Worm (Caenorhabditis elegans): ENCODE data around the gene C30B5.2.

DNA sequence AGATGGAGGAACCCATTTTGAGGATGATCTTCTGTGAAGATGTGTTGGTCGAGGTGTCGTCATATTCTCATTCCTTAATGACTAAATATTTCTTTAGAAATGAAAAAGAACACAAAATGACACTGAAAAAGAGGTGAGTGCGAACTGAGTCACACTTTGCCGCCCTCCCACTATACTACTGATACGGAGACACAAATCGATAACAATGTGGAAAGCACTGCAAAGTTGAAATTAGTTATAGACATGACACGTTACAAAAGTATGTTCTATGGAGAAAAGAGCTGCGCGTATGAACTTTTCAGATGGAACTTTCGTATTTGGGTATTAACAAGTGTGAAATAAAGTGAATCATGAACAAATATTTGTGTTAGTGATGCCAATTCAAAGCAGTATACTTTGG, 47.2 kb downstream of the C30B5.2 start, which contains the start of gene tat-4:
- TF ChIP-seq sea-2 (GFP tag; optimal IDR thresholded peaks at IDR 0.05) (no peak), fkh-10 (GFP tag; optimal IDR thresholded peaks at IDR 0.05) (no peak), ceh-16 (tag; optimal IDR thresholded peaks at IDR 0.05) (no peak), pqm-1 (tag; optimal IDR thresholded peaks at IDR 0.05) (peak; percentile 69)
